Fruit fly (Drosophila melanogaster): Measurements from ENCODE around the gene pb.
A peak's percentile ranks its signal among the peaks of the same experiment; 100 is the strongest.

Gene pb

dm6 chr3R:6708858-6709257 is 33.0 kb downstream of the pb start (continued):
- TF ChIP-seq lab (GFP tag; optimal IDR thresholded peaks at IDR 0.05) (no peak), CG34422 (GFP tag; IDR thresholded peaks at IDR 0.05) (no peak; the same call in 2 of the 3 replicates), CG9932 (GFP tag; IDR thresholded peaks at IDR 0.05) (no peak), CG17328 (GFP tag; IDR thresholded peaks at IDR 0.05) (no peak), CG6765 (GFP tag; optimal IDR thresholded peaks at IDR 0.05) (no peak), CG5180 (GFP tag; optimal IDR thresholded peaks at IDR 0.05) (no peak), crp (GFP tag; optimal IDR thresholded peaks at IDR 0.05) (no peak), lola (GFP tag; optimal IDR thresholded peaks at IDR 0.05) (no peak), CG14860 (GFP tag; IDR thresholded peaks at IDR 0.05; ENCODE audit: partially characterized antibody) (no peak), Fer2 (tag; optimal IDR thresholded peaks at IDR 0.05) (no peak), BtbVII (GFP tag; optimal IDR thresholded peaks at IDR 0.05) (no peak), pros (GFP tag; optimal IDR thresholded peaks at IDR 0.05) (no peak), sna (GFP tag; IDR thresholded peaks at IDR 0.05; ENCODE audit: partially characterized antibody) (no peak; the same call in 1 of the 2 replicates), Dad (GFP tag; optimal IDR thresholded peaks at IDR 0.05) (no peak), HLHmδ (GFP tag; optimal IDR thresholded peaks at IDR 0.05) (no peak), CG13775 (GFP tag; optimal IDR thresholded peaks at IDR 0.05) (no peak), ftz-f1 (GFP tag; optimal IDR thresholded peaks at IDR 0.05) (no peak), CG11398 (GFP tag; optimal IDR thresholded peaks at IDR 0.05) (no peak), CG9437 (GFP tag; optimal IDR thresholded peaks at IDR 0.05) (no peak), fru (optimal IDR thresholded peaks at IDR 0.05) (no peak), Tbp (GFP tag; optimal IDR thresholded peaks at IDR 0.05) (no peak), otp (GFP tag; IDR thresholded peaks at IDR 0.05) (no peak), slp2 (GFP tag; optimal IDR thresholded peaks at IDR 0.05) (no peak), Chrac-16 (GFP tag; optimal IDR thresholded peaks at IDR 0.05) (no peak), al (GFP tag; IDR thresholded peaks at IDR 0.05) (no peak), CG9876 (GFP tag; optimal IDR thresholded peaks at IDR 0.05) (no peak), dpn (GFP tag; optimal IDR thresholded peaks at IDR 0.05) (no peak), yki (optimal IDR thresholded peaks at IDR 0.05) (peak; percentile 56), unc-4 (GFP tag; IDR thresholded peaks at IDR 0.05; ENCODE audit: partially characterized antibody) (0 out of 2 replicates have a peak, but pooled peaks have one; percentile 25), sisA (GFP tag; IDR thresholded peaks at IDR 0.05) (no peak), CG2712 (tag; optimal IDR thresholded peaks at IDR 0.05) (peak; percentile 31), Elba2 (GFP tag; optimal IDR thresholded peaks at IDR 0.05) (no peak), HLH4C (GFP tag; IDR thresholded peaks at IDR 0.05; ENCODE audit: partially characterized antibody) (0 out of 3 replicates have a peak, but pooled peaks have one; percentile 17), chif (GFP tag; optimal IDR thresholded peaks at IDR 0.05) (peak in 1 of 2 experiments; percentile 15), org-1 (GFP tag; optimal IDR thresholded peaks at IDR 0.05) (no peak), D (optimal IDR thresholded peaks at IDR 0.05) (no peak), D (GFP tag; optimal IDR thresholded peaks at IDR 0.05) (no peak), gem (tag; optimal IDR thresholded peaks at IDR 0.05) (no peak), CG4707 (GFP tag; optimal IDR thresholded peaks at IDR 0.05) (no peak), cad (GFP tag; optimal IDR thresholded peaks at IDR 0.05) (no peak), CG34376 (GFP tag; optimal IDR thresholded peaks at IDR 0.05) (no peak), CG18599 (GFP tag; optimal IDR thresholded peaks at IDR 0.05) (no peak), HHEX (GFP tag; optimal IDR thresholded peaks at IDR 0.05) (no peak), scrt (GFP tag; optimal IDR thresholded peaks at IDR 0.05) (no peak), CG5245 (GFP tag; optimal IDR thresholded peaks at IDR 0.05) (no peak), btn (GFP tag; optimal IDR thresholded peaks at IDR 0.05) (no peak), CG16815 (GFP tag; optimal IDR thresholded peaks at IDR 0.05) (no peak), Doc2 (GFP tag; IDR thresholded peaks at IDR 0.05) (no peak), CG7839 (tag; optimal IDR thresholded peaks at IDR 0.05) (no peak), sc (optimal IDR thresholded peaks at IDR 0.05) (no peak), sc (GFP tag; optimal IDR thresholded peaks at IDR 0.05) (no peak), CG7786 (GFP tag; optimal IDR thresholded peaks at IDR 0.05) (no peak)

Measured in whole organism, embryonic.